Worm (Caenorhabditis elegans): ENCODE data around the gene srh-98.

DNA sequence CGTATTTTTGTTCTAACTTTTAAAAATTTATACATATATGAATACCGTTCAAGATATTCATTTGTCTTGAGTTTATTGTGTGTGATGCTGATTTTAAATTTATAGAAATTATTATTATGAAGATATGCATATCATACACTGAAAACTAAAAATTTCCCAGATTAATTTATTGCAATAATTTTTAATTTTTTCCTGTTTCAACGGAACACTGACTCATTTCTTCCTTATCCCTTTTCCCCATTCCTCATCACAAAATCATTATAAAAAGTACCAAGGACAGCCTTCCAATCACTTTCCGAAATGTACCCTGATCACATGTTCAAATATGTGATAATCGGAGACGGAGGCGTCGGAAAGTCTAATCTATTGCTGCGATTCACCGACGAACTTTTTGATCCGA is 40.9 kb downstream of the srh-98 start, which contains the start of gene rabr-4:
- TF ChIP-seq unc-62 (GFP tag; optimal IDR thresholded peaks at IDR 0.05) (no peak), zag-1 (tag; optimal IDR thresholded peaks at IDR 0.05) (no peak), elt-3 (tag; optimal IDR thresholded peaks at IDR 0.05) (no peak), elt-2 (tag; optimal IDR thresholded peaks at IDR 0.05) (no peak), nhr-23 (tag; optimal IDR thresholded peaks at IDR 0.05) (no peak), nhr-25 (tag; optimal IDR thresholded peaks at IDR 0.05) (no peak), R02D3.7 (tag; optimal IDR thresholded peaks at IDR 0.05) (no peak), fkh-10 (GFP tag; optimal IDR thresholded peaks at IDR 0.05) (no peak), snpc-4 (tag; optimal IDR thresholded peaks at IDR 0.05) (no peak), ztf-4 (tag; optimal IDR thresholded peaks at IDR 0.05) (no peak)

Data from whole organism, L3 larva.